Worm (Caenorhabditis elegans): Measurements from ENCODE around the gene fipr-12.

DNA sequence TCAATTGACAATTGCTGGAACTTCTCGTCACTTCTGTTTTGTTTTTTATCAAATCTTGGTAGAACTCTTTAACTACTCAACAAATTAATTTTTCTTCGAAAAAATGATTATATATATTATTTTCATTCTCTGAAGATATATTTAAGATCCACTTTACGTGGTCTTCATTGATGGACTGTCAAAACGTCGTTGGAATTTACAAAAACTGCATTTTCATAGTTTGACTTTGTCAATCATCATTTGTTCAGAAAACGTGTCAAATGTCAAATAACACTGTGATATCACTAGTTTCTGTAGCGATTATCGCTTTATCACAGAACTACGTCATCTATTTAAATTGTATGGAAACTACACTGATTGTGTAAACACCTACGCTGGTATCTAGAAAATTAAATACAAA lies 18.8 kb upstream of the fipr-12 start:
- no peak for TF ChIP-seq syd-9 (tag; optimal IDR thresholded peaks at IDR 0.05)
- TF ChIP-seq npax-4 (tag; optimal IDR thresholded peaks at IDR 0.05) = no peak
- TF ChIP-seq nfya-1 (tag; optimal IDR thresholded peaks at IDR 0.05) = no peak
